Worm (Caenorhabditis elegans): ENCODE data around the gene clec-254.
A peak's percentile ranks its signal among the peaks of the same experiment; 100 is the strongest.

The clec-254 gene

DNA sequence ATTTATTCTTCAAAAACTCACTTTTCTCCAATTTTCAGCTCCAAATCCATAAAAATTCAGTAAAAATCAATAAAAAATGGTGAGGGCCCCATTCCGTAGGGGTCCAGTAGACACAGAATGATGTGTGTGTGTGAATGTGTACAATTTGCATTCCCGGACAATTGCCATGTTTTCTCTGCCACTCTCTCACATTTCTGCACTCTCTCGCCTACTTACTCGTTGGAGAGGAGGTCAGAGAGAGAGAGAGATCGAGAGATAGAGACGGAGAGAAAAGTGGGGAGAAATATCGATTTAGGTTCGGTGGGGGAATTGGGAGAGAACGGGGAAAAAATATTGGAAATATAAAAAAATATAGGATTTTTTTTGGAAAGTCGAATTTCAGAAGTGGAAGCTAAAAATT lies 30.6 kb downstream of the clec-254 start (continued):
- TF ChIP-seq ama-1 (optimal IDR thresholded peaks at IDR 0.05) = peak; percentile 39

DNA sequence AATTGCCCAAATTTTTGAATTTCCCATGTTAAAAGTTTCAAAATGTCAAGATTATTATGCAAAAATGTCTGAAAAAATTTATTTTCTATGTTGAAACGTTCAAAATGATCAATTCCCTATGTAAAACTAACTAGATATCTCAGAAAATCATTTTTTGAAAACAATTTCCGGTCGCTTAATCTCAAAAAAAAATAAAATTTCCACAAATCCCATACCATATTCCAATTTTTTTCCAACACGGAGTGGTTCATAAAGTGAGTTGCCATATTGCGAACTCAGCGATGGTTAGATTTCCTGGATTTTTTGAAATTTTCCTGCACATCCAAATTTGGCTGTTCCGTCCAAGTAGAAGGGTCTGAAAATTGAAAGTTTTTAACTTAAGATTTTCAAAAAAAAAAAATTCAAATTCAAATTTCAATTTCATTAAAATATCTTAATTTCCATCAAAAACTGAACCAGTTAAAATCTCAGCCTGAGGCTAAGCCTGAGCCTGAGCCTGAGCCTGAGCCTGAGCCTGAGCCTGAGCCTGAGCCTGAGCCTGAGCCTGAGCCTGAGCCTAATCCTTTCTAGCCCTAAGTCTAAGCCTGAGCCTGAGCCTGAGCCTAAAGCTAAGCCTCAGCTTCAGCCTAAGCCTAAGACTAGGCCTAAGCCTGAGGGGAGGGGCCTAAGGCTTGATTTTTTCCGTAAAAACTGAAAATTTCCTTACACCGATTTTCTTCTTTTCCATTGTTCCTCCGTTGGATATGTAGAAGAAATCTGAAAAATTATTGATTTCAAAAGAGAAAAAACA lies 31.5 kb downstream of the clec-254 start:
- no peak for TF ChIP-seq ceh-16 (tag; optimal IDR thresholded peaks at IDR 0.05)
- TF ChIP-seq hmg-11 (tag; optimal IDR thresholded peaks at IDR 0.05) = peak; percentile 15

DNA sequence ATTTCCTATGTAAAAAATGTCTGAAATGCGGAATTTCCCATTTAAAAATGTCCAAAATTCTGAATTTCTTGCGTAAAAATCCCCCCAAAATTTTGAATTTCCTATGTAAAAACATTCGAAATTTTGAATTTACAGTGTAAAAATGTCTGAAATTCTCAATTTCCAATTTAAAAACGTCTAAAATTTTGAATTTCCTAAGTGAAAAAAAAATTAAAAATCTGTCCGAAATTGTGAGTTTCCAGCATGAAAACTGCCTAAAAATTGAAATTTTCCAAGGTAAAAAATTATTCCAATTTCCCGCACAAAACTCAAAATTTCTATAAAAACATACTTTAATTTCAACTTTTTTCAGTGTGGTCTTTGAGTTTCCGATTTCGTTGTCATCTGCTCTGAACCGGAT lies 32.4 kb downstream of the clec-254 start:
- no peak for TF ChIP-seq unc-39 (tag; optimal IDR thresholded peaks at IDR 0.05)
- TF ChIP-seq R02D3.7 (tag; optimal IDR thresholded peaks at IDR 0.05) = no peak
- TF ChIP-seq nfya-1 (tag; optimal IDR thresholded peaks at IDR 0.05; ENCODE audit: insufficient read depth) = no peak
- TF ChIP-seq pha-4 (tag; optimal IDR thresholded peaks at IDR 0.05) = no peak
- no peak for TF ChIP-seq daf-12 (tag; optimal IDR thresholded peaks at IDR 0.05)
- no peak for TF ChIP-seq egl-5 (tag; optimal IDR thresholded peaks at IDR 0.05)
- TF ChIP-seq nhr-237 (tag; optimal IDR thresholded peaks at IDR 0.05) = no peak
- no peak for TF ChIP-seq elt-2 (tag; optimal IDR thresholded peaks at IDR 0.05)
- no peak for TF ChIP-seq ceh-28 (tag; optimal IDR thresholded peaks at IDR 0.05)

DNA sequence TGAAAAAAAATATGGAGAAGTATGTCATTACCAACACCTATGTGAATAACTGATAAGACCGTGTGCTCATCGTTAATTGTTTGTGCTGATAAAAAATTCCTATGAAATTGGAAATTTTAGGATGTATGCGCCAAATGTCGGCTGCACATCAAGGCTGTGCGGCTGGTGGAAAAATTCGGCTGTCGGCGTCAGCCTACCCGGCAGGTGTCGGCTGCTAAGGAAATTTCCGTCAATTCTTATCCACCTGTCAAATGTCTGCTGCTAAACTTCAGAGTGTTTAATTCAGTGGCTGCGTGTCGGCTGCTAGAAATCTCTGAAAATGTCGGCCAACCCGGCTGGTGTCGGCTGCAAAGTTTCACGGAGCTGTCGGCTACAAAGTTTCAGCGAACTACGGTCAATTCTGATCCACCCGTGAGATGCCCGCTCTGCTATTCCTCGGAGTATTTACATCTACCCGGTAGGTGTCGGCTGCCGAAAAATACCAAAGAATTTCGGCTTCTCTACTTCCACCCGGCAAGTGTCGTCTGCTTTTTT lies 34.2 kb downstream of the clec-254 start, which contains the start of gene Y17D7C.2:
TSS of gene Y17D7C.2 (minus strand) at position 32 of the 534 bp plus-strand sequence.
- TF ChIP-seq ztf-11 (tag; optimal IDR thresholded peaks at IDR 0.05) (no peak), pqm-1 (tag; optimal IDR thresholded peaks at IDR 0.05) (no peak), nhr-77 (tag; optimal IDR thresholded peaks at IDR 0.05) (no peak), elt-2 (tag; optimal IDR thresholded peaks at IDR 0.05) (peak; percentile 72), pha-4 (tag; optimal IDR thresholded peaks at IDR 0.05) (peak; percentile 4), tbx-2 (tag; optimal IDR thresholded peaks at IDR 0.05) (no peak), hmg-11 (tag; optimal IDR thresholded peaks at IDR 0.05) (no peak)

DNA sequence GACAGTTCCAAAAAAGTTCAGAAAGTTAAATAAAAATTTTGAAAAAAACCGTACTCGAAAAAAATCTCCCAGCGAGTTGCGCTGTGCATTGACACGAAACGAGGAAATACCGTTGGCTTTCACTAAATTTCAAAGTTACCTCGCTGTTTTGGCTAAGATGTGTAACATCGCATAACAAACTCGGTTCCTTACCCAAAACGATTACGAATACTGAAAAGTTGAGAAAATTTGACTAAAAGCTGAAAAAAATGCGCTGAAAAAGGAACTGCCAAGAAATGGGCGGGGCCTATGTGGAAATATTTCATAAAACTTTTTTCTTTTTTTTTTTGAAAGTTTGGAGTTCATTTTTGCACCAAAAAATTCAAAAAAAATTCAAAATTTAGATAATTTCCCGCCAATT lies 34.8 kb downstream of the clec-254 start:
- TF ChIP-seq ceh-82 (tag; optimal IDR thresholded peaks at IDR 0.05) = no peak
- no peak for TF ChIP-seq R02D3.7 (tag; optimal IDR thresholded peaks at IDR 0.05)
- no peak for TF ChIP-seq ztf-11 (tag; optimal IDR thresholded peaks at IDR 0.05)
- TF ChIP-seq unc-39 (tag; optimal IDR thresholded peaks at IDR 0.05) = no peak
- no peak for TF ChIP-seq pha-4 (tag; optimal IDR thresholded peaks at IDR 0.05)
- no peak for TF ChIP-seq ceh-16 (tag; optimal IDR thresholded peaks at IDR 0.05)
- no peak for TF ChIP-seq nhr-11 (tag; optimal IDR thresholded peaks at IDR 0.05)
- no peak for TF ChIP-seq lsy-12 (tag; optimal IDR thresholded peaks at IDR 0.05)
- no peak for TF ChIP-seq lin-39 (tag; optimal IDR thresholded peaks at IDR 0.05)
- no peak for TF ChIP-seq skn-1 (tag; optimal IDR thresholded peaks at IDR 0.05)
- TF ChIP-seq ZK546.5 (tag; optimal IDR thresholded peaks at IDR 0.05) = no peak
- no peak for TF ChIP-seq nhr-25 (tag; optimal IDR thresholded peaks at IDR 0.05)
- TF ChIP-seq egl-5 (tag; optimal IDR thresholded peaks at IDR 0.05) = no peak
- TF ChIP-seq elt-1 (tag; optimal IDR thresholded peaks at IDR 0.05) = no peak
- TF ChIP-seq zag-1 (tag; optimal IDR thresholded peaks at IDR 0.05) = no peak

DNA sequence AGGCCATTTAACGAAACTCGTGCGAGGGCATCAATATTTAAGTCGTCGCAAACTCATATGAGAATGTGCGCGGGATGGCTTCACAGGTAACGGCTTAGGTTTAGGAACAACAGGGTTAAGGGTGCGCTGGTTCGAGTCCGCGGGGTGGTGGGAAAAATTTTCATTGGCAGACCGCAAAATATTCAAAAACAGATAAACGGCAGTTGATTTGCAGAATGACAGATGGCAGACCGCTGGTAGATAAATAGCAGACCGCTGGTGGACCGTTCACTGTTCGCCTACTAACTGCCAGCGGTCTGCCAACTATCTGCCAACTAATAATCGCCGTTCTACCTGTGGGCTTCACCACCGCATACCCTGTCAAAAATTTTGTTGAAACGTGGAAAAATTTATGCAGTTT lies 42.1 kb downstream of the clec-254 start:
- TF ChIP-seq snpc-4 (tag; optimal IDR thresholded peaks at IDR 0.05) (no peak), fkh-2 (tag; optimal IDR thresholded peaks at IDR 0.05) (peak; percentile 10)

DNA sequence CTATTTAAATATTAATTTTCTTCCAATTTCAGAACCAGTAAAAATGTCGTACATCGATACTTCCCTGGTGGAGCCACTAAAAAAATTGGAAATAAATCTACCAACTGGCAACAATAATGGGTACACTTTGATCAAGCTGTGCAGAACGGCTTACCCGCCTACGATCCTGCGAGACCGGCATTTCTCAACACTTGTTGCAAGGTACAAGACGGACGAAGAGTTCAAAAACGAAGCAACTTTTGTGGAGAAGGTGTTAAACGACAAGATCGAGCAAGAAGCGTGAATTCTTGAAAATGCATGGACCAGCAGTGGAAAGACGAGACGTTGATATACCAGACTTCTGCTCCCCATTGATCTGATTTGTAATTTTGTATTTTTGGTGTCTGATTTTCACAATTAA lies 42.9 kb downstream of the clec-254 start:
- TF ChIP-seq nfya-1 (tag; optimal IDR thresholded peaks at IDR 0.05; ENCODE audit: insufficient read depth) (no peak), nhr-23 (tag; optimal IDR thresholded peaks at IDR 0.05) (no peak), nhr-76 (tag; optimal IDR thresholded peaks at IDR 0.05) (no peak), egl-5 (tag; optimal IDR thresholded peaks at IDR 0.05) (no peak)

All from whole organism, L3 larva.